Worm (Caenorhabditis elegans) whole organism, L4 larva: Measurements from ENCODE around the gene C18D11.10.

Experiments
- F26F4.8 ChIP-seq: fragments of 200-800 bp; sonication (Bioruptor generic); conservative IDR thresholded peaks from 2 replicates; pipeline ENCODE4 v1.3.6; 2022; ENCODE audit warnings: missing genetic modification characterization, missing compliant biosample characterization
- T26A8.4 ChIP-seq: fragments of 200-800 bp; sonication (Bioruptor generic); IDR thresholded peaks from 2 replicates; pipeline ENCODE4 v1.3.6; 2022; ENCODE audit warnings: missing genetic modification characterization, missing compliant biosample characterization
- Y105C5A.15 ChIP-seq: fragments of 200-800 bp; sonication (Bioruptor generic); IDR thresholded peaks from 2 replicates; pipeline ENCODE4 v1.3.6; 2022; ENCODE audit warnings: missing genetic modification characterization, missing compliant biosample characterization
- ZK337.2 ChIP-seq: fragments of 200-800 bp; sonication (Bioruptor generic); IDR thresholded peaks from 2 replicates; pipeline ENCODE4 v1.3.6; 2022; ENCODE audit warnings: missing genetic modification reagents, missing genetic modification characterization, missing compliant biosample characterization
- ZK546.5 ChIP-seq, 2 experiments: sonication (generic microtip); optimal IDR thresholded peaks; 2 replicates each; lab custom pipeline; 2017; ENCODE audit warnings: missing biosample characterization in 2 of 2, missing genetic modification characterization in 2 of 2
- ama-1 ChIP-seq: fragments of 150-350 bp; optimal IDR thresholded peaks from 2 replicates; lab custom pipeline; 2014; ENCODE audit warnings: inconsistent platforms, mixed read lengths
- arid-1 ChIP-seq: fragments of 200-800 bp; sonication (Bioruptor generic); conservative IDR thresholded peaks from 2 replicates; pipeline ENCODE4 v1.3.6; 2022; ENCODE audit warnings: missing genetic modification reagents, missing genetic modification characterization, missing compliant biosample characterization
- attf-4 ChIP-seq: sonication (generic microtip); optimal IDR thresholded peaks from 3 replicates; lab custom pipeline; 2017; ENCODE audit warnings: missing biosample characterization, missing genetic modification characterization
- ceh-28 ChIP-seq: fragments of 150-350 bp; optimal IDR thresholded peaks from 2 replicates; lab custom pipeline; 2014; ENCODE audit warnings: missing biosample characterization, missing genetic modification reagents, missing genetic modification characterization
- ctbp-1 ChIP-seq: fragments of 200-800 bp; sonication (Bioruptor generic); IDR thresholded peaks from 2 replicates; pipeline ENCODE4 v1.3.6; 2022; ENCODE audit warnings: missing genetic modification reagents, missing genetic modification characterization, missing compliant biosample characterization
- daf-16 ChIP-seq, 3 experiments: sonication (generic microtip); optimal IDR thresholded peaks; 2 replicates each; lab custom pipeline; 2016 to 2017; ENCODE audit warnings: missing genetic modification characterization in 3 of 3, missing genetic modification reagents in 3 of 3, mild to moderate bottlenecking in 2 of 3, missing compliant biosample characterization in 2 of 3, missing biosample characterization in 1 of 3, moderate library complexity in 1 of 3
- daf-19 ChIP-seq: fragments of 200-800 bp; sonication (Bioruptor generic); conservative IDR thresholded peaks from 2 replicates; pipeline ENCODE4 v1.3.6; 2022; ENCODE audit warnings: missing genetic modification characterization, missing compliant biosample characterization
- dmd-6 ChIP-seq: fragments of 200-800 bp; sonication (Bioruptor generic); IDR thresholded peaks from 2 replicates; pipeline ENCODE4 v1.3.6; 2022; ENCODE audit warnings: missing genetic modification reagents, missing genetic modification characterization, missing compliant biosample characterization
- dmd-8 ChIP-seq: fragments of 200-800 bp; sonication (Bioruptor generic); IDR thresholded peaks from 2 replicates; pipeline ENCODE4 v1.3.6; 2022; ENCODE audit warnings: missing genetic modification characterization, missing compliant biosample characterization
- dpl-1 ChIP-seq: fragments of 150-350 bp; optimal IDR thresholded peaks from 2 replicates; lab custom pipeline; 2014; ENCODE audit warnings: missing biosample characterization, missing genetic modification reagents, missing genetic modification characterization
- hif-1 ChIP-seq, 2 experiments: sonication (generic microtip); optimal IDR thresholded peaks; 2 replicates each; lab custom pipeline; 2016 to 2017; ENCODE audit warnings: missing compliant biosample characterization in 2 of 2, missing genetic modification characterization in 2 of 2, missing genetic modification reagents in 2 of 2, missing genotype in 2 of 2, mild to moderate bottlenecking in 1 of 2
- hlh-11 ChIP-seq: fragments of 200-800 bp; sonication (Bioruptor generic); optimal IDR thresholded peaks from 2 replicates; lab custom pipeline; 2018; ENCODE audit warnings: mild to moderate bottlenecking, missing genetic modification characterization, missing compliant biosample characterization
- hlh-30 ChIP-seq: sonication (generic microtip); optimal IDR thresholded peaks from 2 replicates; lab custom pipeline; 2017; ENCODE audit warnings: antibody characterized with exemption, mild to moderate bottlenecking, missing genetic modification characterization, missing compliant biosample characterization; ENCODE audit not compliant: insufficient read depth
- hmg-1.1 ChIP-seq: fragments of 200-800 bp; sonication (Bioruptor generic); IDR thresholded peaks from 2 replicates; pipeline ENCODE4 v1.3.6; 2022; ENCODE audit warnings: missing genetic modification reagents, missing genetic modification characterization, missing compliant biosample characterization
- lin-1 ChIP-seq: fragments of 200-800 bp; sonication (Bioruptor generic); IDR thresholded peaks from 2 replicates; pipeline ENCODE4 v1.3.6; 2022; ENCODE audit warnings: missing genetic modification reagents, missing genetic modification characterization, missing compliant biosample characterization
- lin-15B ChIP-seq: fragments of 150-350 bp; sonication (generic microtip); optimal IDR thresholded peaks from 3 replicates; lab custom pipeline; 2014; ENCODE audit warnings: missing biosample characterization, missing genetic modification characterization
- lin-29 ChIP-seq: fragments of 200-800 bp; sonication (Bioruptor generic); IDR thresholded peaks from 2 replicates; pipeline ENCODE4 v1.3.6; 2022; ENCODE audit warnings: missing genetic modification reagents, missing genetic modification characterization, missing compliant biosample characterization
- lin-38 ChIP-seq: fragments of 200-800 bp; sonication (Bioruptor generic); IDR thresholded peaks from 2 replicates; pipeline ENCODE4 v1.3.6; 2022; ENCODE audit warnings: missing genetic modification reagents, missing genetic modification characterization, missing compliant biosample characterization
- madf-9 ChIP-seq: fragments of 200-800 bp; sonication (Bioruptor generic); conservative IDR thresholded peaks from 2 replicates; pipeline ENCODE4 v1.3.6; 2022; ENCODE audit warnings: missing genetic modification reagents, missing genetic modification characterization, missing compliant biosample characterization
- mdl-1 ChIP-seq, 2 experiments: fragments of 150-350 bp in 1 of 2; sonication (generic microtip) in 1 of 2; optimal IDR thresholded peaks; 2 replicates each; lab custom pipeline; 2014 to 2017; ENCODE audit warnings: missing biosample characterization in 2 of 2, missing genetic modification characterization in 2 of 2
- mdt-29 ChIP-seq: fragments of 200-800 bp; sonication (Bioruptor generic); IDR thresholded peaks from 2 replicates; pipeline ENCODE4 v1.3.6; 2022; ENCODE audit warnings: missing genetic modification reagents, missing genetic modification characterization, missing compliant biosample characterization
- mep-1 ChIP-seq: fragments of 150-350 bp; sonication (generic microtip); optimal IDR thresholded peaks from 3 replicates; lab custom pipeline; 2014; ENCODE audit warnings: missing biosample characterization, missing genetic modification characterization
- mes-2 ChIP-seq: sonication (generic microtip); optimal IDR thresholded peaks from 2 replicates; lab custom pipeline; 2016; ENCODE audit warnings: missing genotype, mild to moderate bottlenecking, missing genetic modification characterization, missing compliant biosample characterization; ENCODE audit not compliant: poor library complexity, severe bottlenecking
- mxl-3 ChIP-seq: fragments of 200-800 bp; sonication (Bioruptor generic); optimal IDR thresholded peaks from 2 replicates; lab custom pipeline; 2018; ENCODE audit warnings: mild to moderate bottlenecking, missing genetic modification characterization, missing compliant biosample characterization
- nhr-10 ChIP-seq: fragments of 150-350 bp; optimal IDR thresholded peaks from 2 replicates; lab custom pipeline; 2014; ENCODE audit warnings: missing biosample characterization, missing genetic modification characterization
- nhr-11 ChIP-seq: fragments of 150-350 bp; optimal IDR thresholded peaks from 2 replicates; lab custom pipeline; 2014; ENCODE audit warnings: missing biosample characterization, missing genetic modification characterization
- nhr-237 ChIP-seq: sonication (generic microtip); optimal IDR thresholded peaks from 2 replicates; lab custom pipeline; 2017; ENCODE audit warnings: missing biosample characterization, missing genetic modification characterization
- nhr-25 ChIP-seq: sonication (generic microtip); optimal IDR thresholded peaks from 2 replicates; lab custom pipeline; 2017; ENCODE audit warnings: missing genetic modification characterization, mild to moderate bottlenecking, missing compliant biosample characterization, antibody characterized with exemption, moderate library complexity, borderline replicate concordance; ENCODE audit not compliant: insufficient read depth
- nhr-28 ChIP-seq: fragments of 150-350 bp; optimal IDR thresholded peaks from 2 replicates; lab custom pipeline; 2014; ENCODE audit warnings: missing biosample characterization, missing genetic modification characterization
- nhr-6 ChIP-seq: fragments of 150-350 bp; optimal IDR thresholded peaks from 2 replicates; lab custom pipeline; 2014; ENCODE audit warnings: missing biosample characterization, missing genetic modification characterization
- nhr-77 ChIP-seq: fragments of 150-350 bp; optimal IDR thresholded peaks from 2 replicates; lab custom pipeline; 2014; ENCODE audit warnings: missing biosample characterization, missing genetic modification characterization
- pqm-1 ChIP-seq: sonication (generic microtip); optimal IDR thresholded peaks from 2 replicates; lab custom pipeline; 2017; ENCODE audit warnings: missing biosample characterization, missing genetic modification characterization
- saeg-2 ChIP-seq: fragments of 200-800 bp; sonication (Bioruptor generic); IDR thresholded peaks from 2 replicates; pipeline ENCODE4 v1.3.6; 2022; ENCODE audit warnings: missing genetic modification reagents, missing genetic modification characterization, missing compliant biosample characterization
- set-16 ChIP-seq: fragments of 200-800 bp; sonication (Bioruptor generic); IDR thresholded peaks from 2 replicates; pipeline ENCODE4 v1.3.6; 2022; ENCODE audit warnings: missing genetic modification reagents, missing genetic modification characterization, missing compliant biosample characterization
- skn-1 ChIP-seq: fragments of 150-350 bp; optimal IDR thresholded peaks from 2 replicates; lab custom pipeline; 2014; ENCODE audit warnings: missing biosample characterization, missing genetic modification characterization
- spr-1 ChIP-seq: sonication (generic microtip); optimal IDR thresholded peaks from 2 replicates; lab custom pipeline; 2016; ENCODE audit warnings: mild to moderate bottlenecking, missing genetic modification characterization, missing compliant biosample characterization
- unc-62 ChIP-seq, 3 experiments: fragments of 150-350 bp in 1 of 3; sonication (generic microtip); optimal IDR thresholded peaks in 2 of 3; peaks in 1 of 3; 1 replicate in 1 of 3; 2 replicates in 2 of 3; lab custom pipeline; 2014 to 2017; ENCODE audit warnings: missing biosample characterization in 3 of 3, missing genetic modification characterization in 3 of 3, missing genetic modification reagents in 3 of 3, missing genotype in 1 of 3
- vab-7 ChIP-seq: fragments of 200-800 bp; sonication (Bioruptor generic); IDR thresholded peaks from 2 replicates; pipeline ENCODE4 v1.3.6; 2022; ENCODE audit warnings: missing genetic modification reagents, missing genetic modification characterization, missing compliant biosample characterization
- zfp-2 ChIP-seq: sonication (generic microtip); optimal IDR thresholded peaks from 2 replicates; lab custom pipeline; 2016; ENCODE audit warnings: mild to moderate bottlenecking, missing genetic modification characterization, missing compliant biosample characterization
- zip-2 ChIP-seq: fragments of 150-350 bp; optimal IDR thresholded peaks from 2 replicates; lab custom pipeline; 2014; ENCODE audit warnings: missing biosample characterization, missing genetic modification characterization
- ztf-11 ChIP-seq: fragments of 150-350 bp; optimal IDR thresholded peaks from 2 replicates; lab custom pipeline; 2014; ENCODE audit warnings: missing biosample characterization, missing genetic modification characterization
- ztf-7 ChIP-seq: fragments of 150-350 bp; optimal IDR thresholded peaks from 2 replicates; lab custom pipeline; 2014; ENCODE audit warnings: missing biosample characterization, missing genetic modification characterization

The C18D11.10 gene

DNA sequence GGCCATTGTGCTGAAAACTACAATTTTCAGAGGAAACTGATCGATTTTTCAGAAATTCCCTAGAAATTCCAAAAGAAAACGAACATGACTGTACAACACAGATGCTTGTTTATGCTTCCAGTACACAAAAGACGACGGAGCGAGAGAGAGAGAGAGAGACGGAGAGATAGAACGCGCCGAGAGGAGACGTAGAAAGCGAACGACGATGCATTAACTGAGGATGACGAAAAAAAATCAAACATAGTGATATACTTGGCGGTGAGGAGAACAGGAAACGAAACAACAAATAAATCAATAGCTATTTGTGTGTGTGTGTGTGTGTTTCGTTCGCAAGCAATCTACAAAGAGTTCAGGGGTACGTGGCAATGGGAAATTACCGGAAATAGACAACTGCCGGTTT lies 27.3 kb downstream of the C18D11.10 start (continued):
- TF ChIP-seq spr-1 (tag; lab: Kevin White, UChicago) (no peak), ceh-28 (tag; lab: Kevin White, UChicago) (peak; percentile 30), mes-2 (tag; lab: Kevin White, UChicago) (peak; percentile 58), ZK546.5 (tag; optimal IDR thresholded peaks at IDR 0.05; lab: Kevin White, UChicago) (no peak), madf-9 (GFP tag; lab: Robert Waterston, UW) (no peak), nhr-237 (tag; lab: Kevin White, UChicago) (no peak), lin-15B (tag; lab: Kevin White, UChicago) (no peak), mxl-3 (peak; percentile 10), pqm-1 (tag; lab: Kevin White, UChicago) (peak; percentile 21), nhr-28 (tag; lab: Kevin White, UChicago) (peak; percentile 55), daf-16 (GFP tag; optimal IDR thresholded peaks at IDR 0.05; lab: Kevin White, UChicago) (peak in 1 of 2 experiments; percentile 45), daf-16 (tag; optimal IDR thresholded peaks at IDR 0.05; lab: Kevin White, UChicago) (peak; percentile 90), hmg-1.1 (GFP tag; lab: Robert Waterston, UW) (peak; percentile 9; the same call in 1 of the 2 replicates), hlh-11 (tag; lab: Kevin White, UChicago) (peak; percentile 69), dpl-1 (peak; percentile 18), dmd-8 (no peak), nhr-77 (tag; lab: Kevin White, UChicago) (peak; percentile 14)
- TF ChIP-seq, all 104 proteins: peak for 22

DNA sequence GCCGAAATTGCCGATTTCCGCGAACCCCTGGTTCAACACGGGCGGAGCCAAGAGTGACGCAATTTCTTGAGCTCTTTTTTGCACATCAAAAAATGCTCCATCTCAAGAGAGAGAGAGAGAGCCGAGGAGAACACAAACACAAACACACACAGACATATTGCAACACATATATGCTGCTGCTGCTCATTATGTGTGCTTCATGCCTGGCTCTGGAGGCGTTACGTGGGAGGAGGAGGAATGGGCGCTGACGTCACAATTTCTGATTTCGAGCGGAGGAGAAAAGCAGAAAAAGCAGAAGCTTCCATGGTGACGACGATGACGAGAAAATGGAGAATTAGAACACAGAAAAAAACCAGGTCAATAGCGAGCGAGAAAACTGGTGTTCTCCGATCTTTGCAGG lies 28.5 kb downstream of the C18D11.10 start:
- TF ChIP-seq ztf-7 (no peak), vab-7 (GFP tag; lab: Robert Waterston, UW) (no peak), ztf-11 (tag; lab: Kevin White, UChicago) (no peak), hif-1 (tag; optimal IDR thresholded peaks at IDR 0.05; lab: Kevin White, UChicago) (peak in 1 of 2 experiments; percentile 10), attf-4 (no peak), saeg-2 (GFP tag; lab: Robert Waterston, UW) (no peak), lin-38 (GFP tag; lab: Robert Waterston, UW) (no peak), nhr-10 (tag; lab: Kevin White, UChicago) (no peak), unc-62 (GFP tag; optimal IDR thresholded peaks at IDR 0.05 in 1 of 2; lab: Kevin White, UChicago) (peak in 1 of 2 experiments; percentile 50), unc-62 (tag; optimal IDR thresholded peaks at IDR 0.05; lab: Kevin White, UChicago) (no peak), nhr-6 (tag; lab: Kevin White, UChicago) (no peak), Y105C5A.15 (GFP tag; lab: Robert Waterston, UW) (no peak), ctbp-1 (no peak), mep-1 (tag; lab: Kevin White, UChicago) (peak; percentile 32), skn-1 (tag; lab: Kevin White, UChicago) (no peak), set-16 (GFP tag; lab: Robert Waterston, UW) (0 out of 2 replicates have a peak, but pooled peaks have one; percentile 19), hmg-1.1 (GFP tag; lab: Robert Waterston, UW) (peak; percentile 25; the same call in 1 of the 2 replicates), dmd-6 (GFP tag; lab: Robert Waterston, UW) (no peak), F26F4.8 (GFP tag; lab: Robert Waterston, UW) (no peak), mes-2 (tag; lab: Kevin White, UChicago) (peak; percentile 41), hlh-30 (peak; percentile 9), lin-1 (no peak), T26A8.4 (GFP tag; lab: Robert Waterston, UW) (no peak), nhr-11 (peak; percentile 9), ZK337.2 (GFP tag; lab: Robert Waterston, UW) (0 out of 2 replicates have a peak, but pooled peaks have one; percentile 2), nhr-25 (tag; lab: Kevin White, UChicago) (no peak), ZK546.5 (tag; optimal IDR thresholded peaks at IDR 0.05; lab: Kevin White, UChicago) (no peak), mdl-1 (tag; optimal IDR thresholded peaks at IDR 0.05; lab: Kevin White, UChicago) (peak in 1 of 2 experiments; percentile 33), nhr-77 (tag; lab: Kevin White, UChicago) (no peak), hlh-11 (tag; lab: Kevin White, UChicago) (peak; percentile 9), ama-1 (no peak), mdt-29 (GFP tag; lab: Robert Waterston, UW) (no peak), nhr-28 (tag; lab: Kevin White, UChicago) (no peak), mxl-3 (peak; percentile 4), zip-2 (tag; lab: Kevin White, UChicago) (no peak), daf-19 (GFP tag; lab: Robert Waterston, UW) (no peak), lin-15B (tag; lab: Kevin White, UChicago) (no peak), arid-1 (GFP tag; lab: Robert Waterston, UW) (no peak), lin-29 (GFP tag; lab: Robert Waterston, UW) (no peak), zfp-2 (tag; lab: Kevin White, UChicago) (no peak)
